Worm (Caenorhabditis elegans) whole organism, L2 larva: ENCODE data around the gene F49F1.12.

Experiments used
- aly-2 ChIP-seq: fragments of 150-350 bp; optimal IDR thresholded peaks from 2 replicates; lab custom pipeline; 2014; ENCODE audit warnings: missing biosample characterization, missing genetic modification characterization
- egl-27 ChIP-seq: sonication (generic microtip); optimal IDR thresholded peaks from 3 replicates; lab custom pipeline; 2017; ENCODE audit warnings: missing biosample characterization, missing genetic modification reagents, missing genetic modification characterization
- lin-11 ChIP-seq: fragments of 150-350 bp; sonication (generic microtip); optimal IDR thresholded peaks from 2 replicates; lab custom pipeline; 2014; ENCODE audit warnings: missing biosample characterization, missing genetic modification characterization, inconsistent platforms, mixed read lengths
- lin-13 ChIP-seq: fragments of 150-350 bp; optimal IDR thresholded peaks from 2 replicates; lab custom pipeline; 2014; ENCODE audit warnings: missing biosample characterization, missing genetic modification reagents, missing genetic modification characterization
- lin-39 ChIP-seq: fragments of 150-350 bp; optimal IDR thresholded peaks from 2 replicates; lab custom pipeline; 2014; ENCODE audit warnings: missing biosample characterization, missing genetic modification reagents, missing genetic modification characterization
- lsy-2 ChIP-seq, 2 experiments: fragments of 150-350 bp in 1 of 2; sonication (generic microtip) in 1 of 2; optimal IDR thresholded peaks; 2 replicates each; lab custom pipeline; 2014 to 2017; ENCODE audit warnings: missing biosample characterization in 2 of 2, missing genetic modification characterization in 2 of 2
- mdl-1 ChIP-seq, 2 experiments: fragments of 150-350 bp in 1 of 2; sonication (generic microtip) in 1 of 2; optimal IDR thresholded peaks; 2 replicates each; lab custom pipeline; 2017; ENCODE audit warnings: missing biosample characterization in 2 of 2, missing genetic modification characterization in 2 of 2
- nhr-12 ChIP-seq: fragments of 150-350 bp; optimal IDR thresholded peaks from 2 replicates; lab custom pipeline; 2014; ENCODE audit warnings: missing biosample characterization, missing genetic modification characterization
- nhr-6 ChIP-seq: fragments of 150-350 bp; optimal IDR thresholded peaks from 2 replicates; lab custom pipeline; 2014; ENCODE audit warnings: missing biosample characterization, missing genetic modification characterization
- skn-1 ChIP-seq: sonication (generic microtip); optimal IDR thresholded peaks from 2 replicates; lab custom pipeline; 2017; ENCODE audit warnings: missing biosample characterization, missing genetic modification characterization
- sma-9 ChIP-seq, 2 experiments: fragments of 150-350 bp in 1 of 2; sonication (generic microtip) in 1 of 2; optimal IDR thresholded peaks; 2 replicates each; lab custom pipeline; 2014 to 2016; ENCODE audit warnings: missing genetic modification characterization in 2 of 2, mild to moderate bottlenecking in 1 of 2, missing biosample characterization in 1 of 2, missing compliant biosample characterization in 1 of 2, missing genetic modification reagents in 1 of 2, moderate library complexity in 1 of 2
- snpc-4 ChIP-seq: fragments of 150-350 bp; optimal IDR thresholded peaks from 2 replicates; lab custom pipeline; 2014; ENCODE audit warnings: missing biosample characterization, missing genetic modification characterization
- zag-1 ChIP-seq: fragments of 150-350 bp; optimal IDR thresholded peaks from 2 replicates; lab custom pipeline; 2014; ENCODE audit warnings: missing biosample characterization, missing genetic modification characterization
- ztf-4 ChIP-seq: fragments of 150-350 bp; optimal IDR thresholded peaks from 2 replicates; lab custom pipeline; 2014; ENCODE audit warnings: missing biosample characterization, missing genetic modification characterization

ce11 chrIV:4096940-4097339 lies 45.9 kb downstream of the F49F1.12 start:
- no peak for TF ChIP-seq aly-2
- TF ChIP-seq lin-13, result no peak
- TF ChIP-seq nhr-12 (tag; lab: Kevin White, UChicago), result no peak
- TF ChIP-seq lsy-2 (tag; optimal IDR thresholded peaks at IDR 0.05; lab: Kevin White, UChicago), result no peak
- TF ChIP-seq lin-11, result no peak
- TF ChIP-seq zag-1 (tag; lab: Kevin White, UChicago), result no peak
- no peak for TF ChIP-seq mdl-1 (tag; optimal IDR thresholded peaks at IDR 0.05; lab: Kevin White, UChicago)
- TF ChIP-seq snpc-4, result no peak
- no peak for TF ChIP-seq nhr-6 (tag; lab: Kevin White, UChicago)
- TF ChIP-seq ztf-4 (tag; lab: Kevin White, UChicago), result no peak
- TF ChIP-seq lin-39 (tag; lab: Kevin White, UChicago), result no peak
- TF ChIP-seq skn-1 (tag; lab: Kevin White, UChicago), result no peak
- no peak for TF ChIP-seq sma-9 (GFP tag; optimal IDR thresholded peaks at IDR 0.05; lab: Kevin White, UChicago)
- TF ChIP-seq sma-9 (tag; optimal IDR thresholded peaks at IDR 0.05; lab: Kevin White, UChicago), result no peak
- TF ChIP-seq egl-27, result no peak
